Worm (Caenorhabditis elegans): ENCODE measurements around the gene spp-16.

ce11 chrV:10893510-10894128 lies 7.5 kb downstream of the spp-16 start, which contains the start of gene F32D8.4:
- TF ChIP-seq ztf-11 (tag; optimal IDR thresholded peaks at IDR 0.05) (no peak), nhr-77 (tag; optimal IDR thresholded peaks at IDR 0.05) (no peak)
